Worm (Caenorhabditis elegans) whole organism, late embryonic: Measurements from ENCODE around the gene syf-3.

Experiments
- C08G9.2 ChIP-seq: sonication (generic microtip); optimal IDR thresholded peaks from 2 replicates; lab custom pipeline; 2016; ENCODE audit warnings: mild to moderate bottlenecking, missing genetic modification characterization, moderate library complexity, missing compliant biosample characterization
- C38D4.7 ChIP-seq: fragments of 200-800 bp; sonication (Bioruptor generic); optimal IDR thresholded peaks from 2 replicates; lab custom pipeline; 2018; ENCODE audit warnings: mild to moderate bottlenecking, missing genetic modification characterization, moderate library complexity, missing compliant biosample characterization
- F13H6.1 ChIP-seq: sonication (generic microtip); optimal IDR thresholded peaks from 2 replicates; lab custom pipeline; 2016; ENCODE audit warnings: missing genetic modification characterization, missing compliant biosample characterization
- K09A11.1 ChIP-seq: sonication (generic microtip); optimal IDR thresholded peaks from 2 replicates; lab custom pipeline; 2017; ENCODE audit warnings: antibody characterized with exemption, mild to moderate bottlenecking, missing genetic modification characterization, missing compliant biosample characterization; ENCODE audit not compliant: insufficient read depth
- Y22D7AL.16 ChIP-seq: sonication (generic microtip); optimal IDR thresholded peaks from 2 replicates; lab custom pipeline; 2016; ENCODE audit warnings: missing genetic modification characterization, missing compliant biosample characterization
- ahr-1 ChIP-seq: sonication (generic microtip); optimal IDR thresholded peaks from 2 replicates; lab custom pipeline; 2016; ENCODE audit warnings: missing genetic modification characterization, missing compliant biosample characterization
- ceh-14 ChIP-seq: sonication (generic microtip); optimal IDR thresholded peaks from 2 replicates; lab custom pipeline; 2016; ENCODE audit warnings: missing genotype, missing genetic modification characterization, missing compliant biosample characterization
- ceh-18 ChIP-seq: sonication (generic microtip); optimal IDR thresholded peaks from 2 replicates; lab custom pipeline; 2016; ENCODE audit warnings: missing genetic modification characterization, missing compliant biosample characterization
- ceh-19 ChIP-seq: fragments of 200-800 bp; sonication (Bioruptor generic); optimal IDR thresholded peaks from 2 replicates; lab custom pipeline; 2018; ENCODE audit warnings: mild to moderate bottlenecking, missing genetic modification characterization, missing compliant biosample characterization
- ceh-2 ChIP-seq: sonication (generic microtip); optimal IDR thresholded peaks from 2 replicates; lab custom pipeline; 2016; ENCODE audit warnings: missing genotype, missing genetic modification characterization, missing compliant biosample characterization
- ceh-24 ChIP-seq: sonication (generic microtip); optimal IDR thresholded peaks from 2 replicates; lab custom pipeline; 2016; ENCODE audit warnings: mild to moderate bottlenecking, missing genetic modification characterization, missing compliant biosample characterization
- ceh-30 ChIP-seq: fragments of 150-350 bp; optimal IDR thresholded peaks from 2 replicates; lab custom pipeline; 2014; ENCODE audit warnings: missing biosample characterization, missing genetic modification characterization
- ceh-31 ChIP-seq: sonication (generic microtip); optimal IDR thresholded peaks from 2 replicates; lab custom pipeline; 2016; ENCODE audit warnings: missing genetic modification characterization, missing compliant biosample characterization
- ceh-34 ChIP-seq: sonication (generic microtip); optimal IDR thresholded peaks from 2 replicates; lab custom pipeline; 2016; ENCODE audit warnings: mild to moderate bottlenecking, missing genetic modification characterization, missing compliant biosample characterization
- ceh-45 ChIP-seq: fragments of 200-800 bp; sonication (Bioruptor generic); IDR thresholded peaks from 2 replicates; pipeline ENCODE4 v1.3.6; 2022; ENCODE audit warnings: missing genetic modification reagents, missing genetic modification characterization, missing compliant biosample characterization
- ceh-9 ChIP-seq: sonication (generic microtip); optimal IDR thresholded peaks from 2 replicates; lab custom pipeline; 2016; ENCODE audit warnings: mild to moderate bottlenecking, missing genetic modification characterization, inconsistent platforms, missing compliant biosample characterization
- che-1 ChIP-seq: sonication (generic microtip); optimal IDR thresholded peaks from 2 replicates; lab custom pipeline; 2016; ENCODE audit warnings: mild to moderate bottlenecking, missing genetic modification characterization, missing compliant biosample characterization
- dmd-4 ChIP-seq: sonication (generic microtip); optimal IDR thresholded peaks from 2 replicates; lab custom pipeline; 2016; ENCODE audit warnings: borderline replicate concordance, missing genetic modification characterization, missing compliant biosample characterization
- dve-1 ChIP-seq: sonication (generic microtip); optimal IDR thresholded peaks from 2 replicates; lab custom pipeline; 2017; ENCODE audit warnings: antibody characterized with exemption, mild to moderate bottlenecking, missing genetic modification characterization, missing compliant biosample characterization
- elt-2 ChIP-seq: sonication (generic microtip); optimal IDR thresholded peaks from 2 replicates; lab custom pipeline; 2016; ENCODE audit warnings: missing genetic modification reagents, missing genetic modification characterization, missing compliant biosample characterization
- elt-4 ChIP-seq: sonication (generic microtip); optimal IDR thresholded peaks from 2 replicates; lab custom pipeline; 2016; ENCODE audit warnings: missing genetic modification characterization, missing compliant biosample characterization
- ets-4 ChIP-seq: sonication (generic microtip); optimal IDR thresholded peaks from 2 replicates; lab custom pipeline; 2016; ENCODE audit warnings: missing genetic modification characterization, missing compliant biosample characterization
- eyg-1 ChIP-seq: sonication (generic microtip); optimal IDR thresholded peaks from 2 replicates; lab custom pipeline; 2016; ENCODE audit warnings: missing genotype, missing genetic modification characterization, missing compliant biosample characterization
- fkh-10 ChIP-seq: fragments of 150-350 bp; optimal IDR thresholded peaks from 2 replicates; lab custom pipeline; 2014; ENCODE audit warnings: missing biosample characterization, missing genetic modification reagents, missing genetic modification characterization
- gmeb-2 ChIP-seq: sonication (generic microtip); optimal IDR thresholded peaks from 2 replicates; lab custom pipeline; 2016; ENCODE audit warnings: missing genetic modification characterization, inconsistent platforms, missing compliant biosample characterization
- hlh-13 ChIP-seq: fragments of 200-800 bp; sonication (Bioruptor generic); optimal IDR thresholded peaks from 2 replicates; lab custom pipeline; 2018; ENCODE audit warnings: mild to moderate bottlenecking, missing genetic modification characterization, missing compliant biosample characterization
- hlh-30 ChIP-seq: sonication (generic microtip); optimal IDR thresholded peaks from 2 replicates; lab custom pipeline; 2017; ENCODE audit warnings: antibody characterized with exemption, missing genetic modification characterization, missing compliant biosample characterization; ENCODE audit not compliant: insufficient read depth
- hlh-6 ChIP-seq: sonication (generic microtip); optimal IDR thresholded peaks from 2 replicates; lab custom pipeline; 2016; ENCODE audit warnings: missing genotype, missing genetic modification characterization, missing compliant biosample characterization
- hlh-8 ChIP-seq: sonication (generic microtip); optimal IDR thresholded peaks from 2 replicates; lab custom pipeline; 2016; ENCODE audit warnings: missing genotype, missing genetic modification characterization, missing compliant biosample characterization
- lin-11 ChIP-seq: fragments of 200-800 bp; sonication (Bioruptor generic); optimal IDR thresholded peaks from 2 replicates; lab custom pipeline; 2018; ENCODE audit warnings: mild to moderate bottlenecking, missing genetic modification characterization, missing compliant biosample characterization
- mec-3 ChIP-seq: sonication (generic microtip); optimal IDR thresholded peaks from 2 replicates; lab custom pipeline; 2016; ENCODE audit warnings: borderline replicate concordance, missing genetic modification characterization, missing compliant biosample characterization
- nfya-1 ChIP-seq: sonication (generic microtip); optimal IDR thresholded peaks from 2 replicates; lab custom pipeline; 2017; ENCODE audit warnings: missing genetic modification characterization, mild to moderate bottlenecking, missing compliant biosample characterization, antibody characterized with exemption, moderate library complexity
- nhr-232 ChIP-seq: sonication (generic microtip); optimal IDR thresholded peaks from 2 replicates; lab custom pipeline; 2016; ENCODE audit warnings: missing genetic modification characterization, missing compliant biosample characterization
- pag-3 ChIP-seq: sonication (generic microtip); optimal IDR thresholded peaks from 2 replicates; lab custom pipeline; 2016; ENCODE audit warnings: missing compliant biosample characterization, missing genetic modification characterization, borderline replicate concordance
- pax-1 ChIP-seq: fragments of 150-350 bp; optimal IDR thresholded peaks from 2 replicates; lab custom pipeline; 2014; ENCODE audit warnings: missing biosample characterization, missing genetic modification characterization
- pha-4 ChIP-seq: fragments of 150-350 bp; optimal IDR thresholded peaks from 2 replicates; lab custom pipeline; 2018; ENCODE audit warnings: missing biosample characterization, missing genetic modification reagents, missing genetic modification characterization
- pqm-1 ChIP-seq: sonication (generic microtip); optimal IDR thresholded peaks from 2 replicates; lab custom pipeline; 2016; ENCODE audit warnings: missing genetic modification characterization, missing compliant biosample characterization
- rnt-1 ChIP-seq: sonication (generic microtip); optimal IDR thresholded peaks from 2 replicates; lab custom pipeline; 2016; ENCODE audit warnings: missing genetic modification characterization, missing compliant biosample characterization
- sdc-2 ChIP-seq: sonication (generic microtip); optimal IDR thresholded peaks from 2 replicates; lab custom pipeline; 2016; ENCODE audit warnings: missing genotype, missing genetic modification characterization, missing compliant biosample characterization
- sox-2 ChIP-seq: fragments of 200-800 bp; sonication (Bioruptor generic); IDR thresholded peaks from 2 replicates; pipeline ENCODE4 v1.3.6; 2022; ENCODE audit warnings: missing genetic modification reagents, missing genetic modification characterization, missing compliant biosample characterization
- sox-4 ChIP-seq: sonication (generic microtip); optimal IDR thresholded peaks from 2 replicates; lab custom pipeline; 2017; ENCODE audit warnings: mild to moderate bottlenecking, missing genetic modification characterization, inconsistent platforms, missing compliant biosample characterization
- tbx-7 ChIP-seq: sonication (generic microtip); optimal IDR thresholded peaks from 2 replicates; lab custom pipeline; 2016; ENCODE audit warnings: missing genotype, missing genetic modification characterization, missing compliant biosample characterization
- ttx-3 ChIP-seq: sonication (generic microtip); optimal IDR thresholded peaks from 2 replicates; lab custom pipeline; 2016; ENCODE audit warnings: missing genetic modification reagents, missing genetic modification characterization, missing compliant biosample characterization
- unc-3 ChIP-seq, 2 experiments: fragments of 200-800 bp in 1 of 2; sonication (Bioruptor generic) in 1 of 2; sonication (generic microtip) in 1 of 2; conservative IDR thresholded peaks in 1 of 2; optimal IDR thresholded peaks in 1 of 2; 2 replicates each; pipeline versions ENCODE4 v1.3.6 to Lab custom; 2016 to 2022; ENCODE audit warnings: missing compliant biosample characterization in 2 of 2, missing genetic modification characterization in 2 of 2, missing genetic modification reagents in 1 of 2
- unc-55 ChIP-seq: sonication (generic microtip); optimal IDR thresholded peaks from 2 replicates; lab custom pipeline; 2017; ENCODE audit warnings: missing biosample characterization, missing genetic modification reagents, missing genetic modification characterization
- unc-86 ChIP-seq: sonication (generic microtip); optimal IDR thresholded peaks from 2 replicates; lab custom pipeline; 2016; ENCODE audit warnings: missing genetic modification characterization, missing compliant biosample characterization
- zip-5 ChIP-seq: sonication (generic microtip); optimal IDR thresholded peaks from 2 replicates; lab custom pipeline; 2016; ENCODE audit warnings: missing genetic modification characterization, missing compliant biosample characterization
- ztf-16 ChIP-seq: sonication (generic microtip); optimal IDR thresholded peaks from 2 replicates; lab custom pipeline; 2017; ENCODE audit warnings: missing genetic modification characterization, missing compliant biosample characterization

syf-3 gene

ce11 chrV:5912426-5912825 is 27.4 kb upstream of the syf-3 start, which contains the start of gene C04E6.13:
TSS of gene C04E6.13 (plus strand) at chrV:5912726.
- TF ChIP-seq unc-3 (GFP tag; conservative IDR thresholded peaks at IDR 0.05; lab: Robert Waterston, UW): no peak
- no peak for TF ChIP-seq unc-3 (tag; optimal IDR thresholded peaks at IDR 0.05; lab: Kevin White, UChicago)
- no peak for TF ChIP-seq che-1
- no peak for TF ChIP-seq ceh-31 (tag; lab: Kevin White, UChicago)
- TF ChIP-seq pag-3: no peak
- no peak for TF ChIP-seq sdc-2
- no peak for TF ChIP-seq sox-2 (GFP tag; lab: Robert Waterston, UW)
- TF ChIP-seq ceh-30: no peak
- TF ChIP-seq ceh-14 (tag; lab: Kevin White, UChicago): no peak
- no peak for TF ChIP-seq hlh-8
- no peak for TF ChIP-seq ttx-3
- TF ChIP-seq sox-4: no peak
- TF ChIP-seq pqm-1 (tag; lab: Kevin White, UChicago): no peak
- TF ChIP-seq dmd-4 (tag; lab: Kevin White, UChicago): no peak
- TF ChIP-seq ceh-18 (tag; lab: Kevin White, UChicago): no peak
- no peak for TF ChIP-seq nhr-232 (tag; lab: Kevin White, UChicago)
- TF ChIP-seq unc-86 (tag; lab: Kevin White, UChicago): no peak
- TF ChIP-seq C38D4.7: no peak
- TF ChIP-seq K09A11.1: no peak
- TF ChIP-seq eyg-1 (tag; lab: Kevin White, UChicago): no peak

ce11 chrV:5916862-5917261 is 23.0 kb upstream of the syf-3 start:
- TF ChIP-seq dve-1 (tag; lab: Kevin White, UChicago): no peak
- TF ChIP-seq ceh-34 (tag; lab: Kevin White, UChicago): no peak
- TF ChIP-seq ceh-24: no peak
- TF ChIP-seq gmeb-2 (tag; lab: Kevin White, UChicago): no peak
- no peak for TF ChIP-seq sox-4
- no peak for TF ChIP-seq lin-11 (tag; lab: Kevin White, UChicago)

- TF ChIP-seq fkh-10 (GFP tag; lab: Kevin White, UChicago) (no peak), ttx-3 (peak; percentile 11), ceh-19 (GFP tag; lab: Kevin White, UChicago) (no peak), pqm-1 (tag; lab: Kevin White, UChicago) (no peak), nhr-232 (tag; lab: Kevin White, UChicago) (no peak), hlh-30 (tag; lab: Kevin White, UChicago) (no peak), unc-55 (GFP tag; lab: Kevin White, UChicago) (no peak), hlh-6 (no peak), ceh-45 (GFP tag; lab: Robert Waterston, UW) (no peak), ceh-18 (tag; lab: Kevin White, UChicago) (no peak), ceh-24 (no peak), rnt-1 (tag; lab: Kevin White, UChicago) (peak; percentile 74), dve-1 (tag; lab: Kevin White, UChicago) (no peak), pha-4 (no peak), unc-3 (GFP tag; conservative IDR thresholded peaks at IDR 0.05; lab: Robert Waterston, UW) (no peak), unc-3 (tag; optimal IDR thresholded peaks at IDR 0.05; lab: Kevin White, UChicago) (no peak), tbx-7 (tag; lab: Kevin White, UChicago) (peak; percentile 97), C08G9.2 (tag; lab: Kevin White, UChicago) (peak; percentile 98), elt-2 (tag; lab: Kevin White, UChicago) (no peak), ahr-1 (tag; lab: Kevin White, UChicago) (peak; percentile 27), mec-3 (peak; percentile 92), Y22D7AL.16 (tag; lab: Kevin White, UChicago) (no peak), F13H6.1 (tag; lab: Kevin White, UChicago) (peak; percentile 41), ceh-31 (tag; lab: Kevin White, UChicago) (peak; percentile 94), sox-4 (no peak), hlh-13 (GFP tag; lab: Kevin White, UChicago) (no peak), ceh-2 (tag; lab: Kevin White, UChicago) (peak; percentile 94), hlh-8 (peak; percentile 83), ceh-9 (tag; lab: Kevin White, UChicago) (no peak), ets-4 (tag; lab: Kevin White, UChicago) (peak; percentile 96), pax-1 (tag; lab: Kevin White, UChicago) (no peak), ztf-16 (tag; lab: Kevin White, UChicago) (no peak), nfya-1 (tag; lab: Kevin White, UChicago) (no peak), zip-5 (tag; lab: Kevin White, UChicago) (peak; percentile 82), ceh-14 (tag; lab: Kevin White, UChicago) (peak; percentile 69), elt-4 (tag; lab: Kevin White, UChicago) (no peak)
Measured at ce11 chrV:5917707-5918106, 22.1 kb upstream of the syf-3 start, which contains the start of gene lrpr-1. TSS of gene lrpr-1 (minus strand) at chrV:5917891.
